Fruit fly (Drosophila melanogaster) whole organism, embryonic: ENCODE data around the gene CG4594.

Experiments
- B-H2 ChIP-seq: fragments of 200-800 bp; sonication (Bioruptor generic); optimal IDR thresholded peaks from 2 replicates; lab custom pipeline; 2018; ENCODE audit warnings: missing biosample characterization, mild to moderate bottlenecking, missing genetic modification characterization
- CG10543 ChIP-seq: fragments of 200-800 bp; sonication (Bioruptor generic); optimal IDR thresholded peaks from 3 replicates; lab custom pipeline; 2017; ENCODE audit warnings: missing biosample characterization, mild to moderate bottlenecking, missing genetic modification characterization, moderate library complexity
- CG10565 ChIP-seq: fragments of 200-800 bp; sonication (Bioruptor generic); optimal IDR thresholded peaks from 3 replicates; lab custom pipeline; 2016; ENCODE audit warnings: missing biosample characterization, mild to moderate bottlenecking, missing genetic modification characterization
- CG12155 ChIP-seq: fragments of 200-800 bp; sonication (Bioruptor generic); optimal IDR thresholded peaks from 3 replicates; lab custom pipeline; 2016; ENCODE audit warnings: missing biosample characterization, missing genetic modification characterization
- CG15696 ChIP-seq: fragments of 200-800 bp; sonication (Bioruptor generic); optimal IDR thresholded peaks from 2 replicates; lab custom pipeline; 2019; ENCODE audit warnings: missing biosample characterization, mild to moderate bottlenecking, missing genetic modification characterization, moderate library complexity
- CG16779 ChIP-seq: fragments of 200-800 bp; sonication (Bioruptor generic); IDR thresholded peaks from 2 replicates; pipeline ENCODE4 v1.3.6; 2022; ENCODE audit warnings: missing biosample characterization, missing genetic modification characterization
- CG16813 ChIP-seq: fragments of 200-800 bp; sonication (Bioruptor generic); IDR thresholded peaks from 3 replicates; pipeline ENCODE4 v1.3.6; 2022; ENCODE audit warnings: missing biosample characterization, missing genetic modification characterization; ENCODE audit not compliant: partially characterized antibody
- CG1832 ChIP-seq: fragments of 200-800 bp; sonication (Bioruptor generic); optimal IDR thresholded peaks from 2 replicates; lab custom pipeline; 2017; ENCODE audit warnings: missing biosample characterization, mild to moderate bottlenecking, missing genetic modification characterization, inconsistent platforms
- CG31224 ChIP-seq: fragments of 200-800 bp; sonication (Bioruptor generic); IDR thresholded peaks from 2 replicates; pipeline ENCODE4 v1.3.6; 2022; ENCODE audit warnings: missing biosample characterization, missing genetic modification characterization
- CG32767 ChIP-seq: fragments of 200-800 bp; sonication (Bioruptor generic); IDR thresholded peaks from 2 replicates; pipeline ENCODE4 v1.3.6; 2022; ENCODE audit warnings: missing biosample characterization, missing genetic modification characterization
- CG3281 ChIP-seq: fragments of 200-800 bp; sonication (Bioruptor generic); optimal IDR thresholded peaks from 3 replicates; lab custom pipeline; 2017; ENCODE audit warnings: missing biosample characterization, mild to moderate bottlenecking, missing genetic modification characterization
- CG3847 ChIP-seq: fragments of 200-800 bp; sonication (Bioruptor generic); IDR thresholded peaks from 2 replicates; pipeline ENCODE4 v1.3.6; 2022; ENCODE audit warnings: missing biosample characterization, missing genetic modification characterization
- CG6813 ChIP-seq: fragments of 200-800 bp; sonication (Bioruptor generic); optimal IDR thresholded peaks from 2 replicates; lab custom pipeline; 2017; ENCODE audit warnings: missing biosample characterization, missing genetic modification characterization, mild to moderate bottlenecking, moderate library complexity, missing genetic modification reagents
- CG7928 ChIP-seq: fragments of 200-800 bp; sonication (Bioruptor generic); optimal IDR thresholded peaks from 2 replicates; lab custom pipeline; 2017; ENCODE audit warnings: missing biosample characterization, mild to moderate bottlenecking, missing genetic modification characterization
- CG8281 ChIP-seq: fragments of 200-800 bp; sonication (Bioruptor generic); optimal IDR thresholded peaks from 2 replicates; lab custom pipeline; 2018; ENCODE audit warnings: missing biosample characterization, mild to moderate bottlenecking, missing genetic modification characterization, moderate library complexity
- CG8478 ChIP-seq: fragments of >200 bp; optimal IDR thresholded peaks from 2 replicates; lab custom pipeline; 2018
- CG9727 ChIP-seq: fragments of 200-800 bp; sonication (Bioruptor generic); optimal IDR thresholded peaks from 3 replicates; lab custom pipeline; 2017; ENCODE audit warnings: missing biosample characterization, mild to moderate bottlenecking, missing genetic modification characterization
- Camta ChIP-seq: fragments of 200-800 bp; sonication (Bioruptor generic); optimal IDR thresholded peaks from 2 replicates; lab custom pipeline; 2016; ENCODE audit warnings: missing biosample characterization, missing genetic modification characterization
- D19B ChIP-seq: fragments of 200-800 bp; sonication (Bioruptor generic); optimal IDR thresholded peaks from 2 replicates; lab custom pipeline; 2017; ENCODE audit warnings: missing biosample characterization, mild to moderate bottlenecking, missing genetic modification characterization
- Dad ChIP-seq: fragments of 200-800 bp; sonication (Bioruptor generic); optimal IDR thresholded peaks from 3 replicates; lab custom pipeline; 2016; ENCODE audit warnings: missing biosample characterization, missing genetic modification characterization
- Dbx ChIP-seq: fragments of 200-800 bp; sonication (Bioruptor generic); IDR thresholded peaks from 3 replicates; pipeline ENCODE4 v1.3.6; 2022; ENCODE audit warnings: missing biosample characterization, missing genetic modification characterization
- Ets65A ChIP-seq: fragments of 200-800 bp; sonication (Bioruptor generic); peaks from one replicate; lab custom pipeline; 2016; ENCODE audit warnings: missing biosample characterization, missing genetic modification characterization
- Gsc ChIP-seq: fragments of 200-800 bp; sonication (Bioruptor generic); IDR thresholded peaks from 2 replicates; pipeline ENCODE4 v1.3.6; 2022; ENCODE audit warnings: missing biosample characterization, missing genetic modification characterization
- HmgD ChIP-seq: fragments of 200-800 bp; sonication (Bioruptor generic); optimal IDR thresholded peaks from 3 replicates; lab custom pipeline; 2016; ENCODE audit warnings: missing biosample characterization, missing genetic modification characterization
- Hr51 ChIP-seq, 2 experiments: fragments of 200-800 bp; sonication (Bioruptor generic); optimal IDR thresholded peaks; 2 replicates in 1 of 2; 3 replicates in 1 of 2; lab custom pipeline; 2016 to 2018; ENCODE audit warnings: missing biosample characterization in 2 of 2, missing genetic modification characterization in 2 of 2, mild to moderate bottlenecking in 1 of 2, moderate library complexity in 1 of 2
- MBD-R2 ChIP-seq: fragments of 200-800 bp; sonication (Bioruptor generic); IDR thresholded peaks from 2 replicates; pipeline ENCODE4 v1.3.6; 2022; ENCODE audit warnings: missing biosample characterization, missing genetic modification characterization
- Neu2 ChIP-seq: fragments of 200-800 bp; sonication (Bioruptor generic); optimal IDR thresholded peaks from 3 replicates; lab custom pipeline; 2016; ENCODE audit warnings: missing biosample characterization, missing genetic modification characterization, borderline replicate concordance
- Sox102F ChIP-seq: fragments of 200-800 bp; sonication (Bioruptor generic); optimal IDR thresholded peaks from 2 replicates; lab custom pipeline; 2018; ENCODE audit warnings: missing biosample characterization, mild to moderate bottlenecking, missing genetic modification characterization, moderate library complexity
- Trl ChIP-seq, 3 experiments: fragments of >200 bp in 2 of 3; fragments of 200-800 bp in 1 of 3; sonication (Bioruptor generic) in 1 of 3; optimal IDR thresholded peaks; 2 replicates in 1 of 3; 3 replicates in 2 of 3; lab custom pipeline; 2016 to 2017; ENCODE audit warnings: missing biosample characterization in 1 of 3, missing genetic modification characterization in 1 of 3
- Vsx1 ChIP-seq: fragments of 200-800 bp; sonication (Bioruptor generic); optimal IDR thresholded peaks from 2 replicates; lab custom pipeline; 2017; ENCODE audit warnings: missing biosample characterization, mild to moderate bottlenecking, missing genetic modification characterization, missing genetic modification reagents
- al ChIP-seq: fragments of 200-800 bp; sonication (Bioruptor generic); IDR thresholded peaks from 2 replicates; pipeline ENCODE4 v1.3.6; 2022; ENCODE audit warnings: missing biosample characterization, missing genetic modification characterization
- cad ChIP-seq: fragments of >200 bp; optimal IDR thresholded peaks from 2 replicates; lab custom pipeline; 2017; ENCODE audit warnings: missing biosample characterization, missing genetic modification characterization
- chn ChIP-seq: fragments of 200-800 bp; sonication (Bioruptor generic); optimal IDR thresholded peaks from 2 replicates; lab custom pipeline; 2016; ENCODE audit warnings: missing biosample characterization, missing genetic modification characterization
- ems ChIP-seq: fragments of 200-800 bp; sonication (Bioruptor generic); optimal IDR thresholded peaks from 3 replicates; lab custom pipeline; 2016; ENCODE audit warnings: missing biosample characterization, missing genetic modification characterization
- ewg ChIP-seq: fragments of 200-800 bp; sonication (Bioruptor generic); optimal IDR thresholded peaks from 3 replicates; lab custom pipeline; 2017; ENCODE audit warnings: mild to moderate bottlenecking, missing biosample characterization, missing genetic modification reagents, missing genetic modification characterization
- fd102C ChIP-seq: fragments of 200-800 bp; sonication (Bioruptor generic); optimal IDR thresholded peaks from 2 replicates; lab custom pipeline; 2018; ENCODE audit warnings: missing biosample characterization, mild to moderate bottlenecking, missing genetic modification characterization, moderate library complexity
- fd3F ChIP-seq: fragments of 200-800 bp; sonication (Bioruptor generic); optimal IDR thresholded peaks from 2 replicates; lab custom pipeline; 2018; ENCODE audit warnings: missing biosample characterization, mild to moderate bottlenecking, missing genetic modification characterization, moderate library complexity
- fu2 ChIP-seq: fragments of 200-800 bp; sonication (Bioruptor generic); optimal IDR thresholded peaks from 2 replicates; lab custom pipeline; 2016; ENCODE audit warnings: missing biosample characterization, missing genetic modification characterization
- gt ChIP-seq: fragments of 200-800 bp; sonication (Bioruptor generic); IDR thresholded peaks from 2 replicates; pipeline ENCODE4 v1.3.6; 2022; ENCODE audit warnings: missing biosample characterization, missing genetic modification characterization
- h ChIP-seq: fragments of >200 bp; optimal IDR thresholded peaks from 2 replicates; lab custom pipeline; 2017
- her ChIP-seq: fragments of 200-800 bp; sonication (Bioruptor generic); optimal IDR thresholded peaks from 2 replicates; lab custom pipeline; 2016; ENCODE audit warnings: missing biosample characterization, missing genetic modification characterization
- ind ChIP-seq: fragments of 200-800 bp; sonication (Bioruptor generic); optimal IDR thresholded peaks from 3 replicates; lab custom pipeline; 2016; ENCODE audit warnings: missing biosample characterization, missing genetic modification characterization
- inv ChIP-seq: fragments of 200-800 bp; sonication (Bioruptor generic); IDR thresholded peaks from 2 replicates; pipeline ENCODE4 v1.3.6; 2022; ENCODE audit warnings: missing biosample characterization, missing genetic modification characterization; ENCODE audit not compliant: partially characterized antibody
- lab ChIP-seq: fragments of 200-800 bp; sonication (Bioruptor generic); optimal IDR thresholded peaks from 3 replicates; lab custom pipeline; 2017; ENCODE audit warnings: missing biosample characterization, missing genetic modification characterization, mild to moderate bottlenecking, moderate library complexity, missing genetic modification reagents
- maf-S ChIP-seq: fragments of 200-800 bp; sonication (Bioruptor generic); optimal IDR thresholded peaks from 2 replicates; lab custom pipeline; 2016; ENCODE audit warnings: missing biosample characterization, missing genetic modification characterization
- pb ChIP-seq: fragments of 200-800 bp; sonication (Bioruptor generic); optimal IDR thresholded peaks from 3 replicates; lab custom pipeline; 2016; ENCODE audit warnings: missing biosample characterization, missing genetic modification characterization
- scrt ChIP-seq: fragments of 200-800 bp; sonication (Bioruptor generic); optimal IDR thresholded peaks from 2 replicates; lab custom pipeline; 2018; ENCODE audit warnings: missing biosample characterization, mild to moderate bottlenecking, missing genetic modification characterization, moderate library complexity
- sd ChIP-seq: fragments of 200-800 bp; sonication (Bioruptor generic); optimal IDR thresholded peaks from 3 replicates; lab custom pipeline; 2018; ENCODE audit warnings: missing biosample characterization, mild to moderate bottlenecking, missing genetic modification characterization, moderate library complexity
- shn ChIP-seq: fragments of 200-800 bp; sonication (Bioruptor generic); optimal IDR thresholded peaks from 3 replicates; lab custom pipeline; 2016; ENCODE audit warnings: missing biosample characterization, missing genetic modification characterization
- sima ChIP-seq: fragments of 200-800 bp; sonication (Bioruptor generic); optimal IDR thresholded peaks from 2 replicates; lab custom pipeline; 2016; ENCODE audit warnings: missing biosample characterization, missing genetic modification characterization
- toy ChIP-seq: fragments of 200-800 bp; sonication (Bioruptor generic); IDR thresholded peaks from 2 replicates; pipeline ENCODE4 v1.3.6; 2022; ENCODE audit warnings: missing biosample characterization, missing genetic modification characterization
- wek ChIP-seq: fragments of 200-800 bp; sonication (Bioruptor generic); optimal IDR thresholded peaks from 3 replicates; lab custom pipeline; 2018; ENCODE audit warnings: missing biosample characterization, mild to moderate bottlenecking, missing genetic modification characterization, moderate library complexity

The CG4594 gene

DNA sequence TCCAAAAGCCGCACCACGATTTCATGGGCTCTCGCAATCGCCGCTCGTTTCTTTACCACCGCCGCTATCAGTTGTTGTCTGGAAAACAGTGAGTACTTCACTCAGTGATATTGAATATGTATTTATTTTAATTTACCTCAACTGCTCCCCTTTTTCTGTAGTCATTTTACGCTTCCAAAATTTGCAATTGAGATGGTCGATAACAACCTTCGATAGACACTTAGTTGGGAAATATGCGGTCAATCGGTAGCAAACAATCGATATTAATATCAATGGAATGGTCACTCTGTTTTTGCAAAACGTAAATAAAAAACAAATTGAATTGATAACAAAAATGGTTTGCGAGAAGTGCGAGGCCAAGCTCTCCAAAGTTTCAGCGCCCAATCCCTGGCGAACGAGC lies 29.4 kb upstream of the CG4594 start, which contains the start of the genes CG34183 and CG4537 (continued):
- no peak for TF ChIP-seq ewg (GFP tag; lab: Kevin White, UChicago)
- no peak for TF ChIP-seq CG10565 (GFP tag; lab: Kevin White, UChicago)
- no peak for TF ChIP-seq CG7928 (GFP tag; lab: Kevin White, UChicago)
- no peak for TF ChIP-seq Gsc (GFP tag; lab: Robert Waterston, UW)
- TF ChIP-seq scrt (GFP tag; lab: Kevin White, UChicago) = no peak
- no peak for TF ChIP-seq Neu2 (GFP tag; lab: Kevin White, UChicago)
- TF ChIP-seq chn (GFP tag; lab: Kevin White, UChicago) = no peak
- TF ChIP-seq sima (GFP tag; lab: Kevin White, UChicago) = no peak
- TF ChIP-seq fd102C (GFP tag; lab: Kevin White, UChicago) = no peak
- TF ChIP-seq CG9727 = no peak
- TF ChIP-seq ind (GFP tag; lab: Kevin White, UChicago) = no peak
- no peak for TF ChIP-seq Vsx1 (GFP tag; lab: Kevin White, UChicago)
- no peak for TF ChIP-seq Ets65A (GFP tag; lab: Kevin White, UChicago)
- TF ChIP-seq cad (GFP tag; lab: Kevin White, UChicago) = no peak
- TF ChIP-seq Sox102F (GFP tag; lab: Kevin White, UChicago) = no peak
- peak; percentile 89 for TF ChIP-seq CG16813 (GFP tag; lab: Robert Waterston, UW)
- peak; percentile 11 for TF ChIP-seq Dad (GFP tag; lab: Kevin White, UChicago)
- TF ChIP-seq HmgD (GFP tag; lab: Kevin White, UChicago) = no peak
- TF ChIP-seq gt (GFP tag; lab: Robert Waterston, UW) = no peak
- TF ChIP-seq CG3281 (GFP tag; lab: Kevin White, UChicago) = no peak
- TF ChIP-seq CG8281 (tag; lab: Kevin White, UChicago) = no peak
- no peak for TF ChIP-seq CG1832 (GFP tag; lab: Kevin White, UChicago)
- no peak for TF ChIP-seq ems (GFP tag; lab: Kevin White, UChicago)
- no peak for TF ChIP-seq toy (GFP tag; lab: Robert Waterston, UW)
- no peak for TF ChIP-seq maf-S (GFP tag; lab: Kevin White, UChicago)
- peak; percentile 3 for TF ChIP-seq her
- TF ChIP-seq CG8478 (lab: Kevin White, UChicago) = no peak
- TF ChIP-seq CG16779 (GFP tag; lab: Robert Waterston, UW) = no peak
- TF ChIP-seq shn (GFP tag; lab: Kevin White, UChicago) = no peak
- no peak for TF ChIP-seq CG31224 (GFP tag; lab: Robert Waterston, UW)
- peak; percentile 82 for TF ChIP-seq sd (tag; lab: Kevin White, UChicago)
- no peak for TF ChIP-seq Trl (optimal IDR thresholded peaks at IDR 0.05; lab: Kevin White, UChicago)
- TF ChIP-seq Trl (GFP tag; optimal IDR thresholded peaks at IDR 0.05; lab: Kevin White, UChicago) = no peak
- TF ChIP-seq MBD-R2 (GFP tag; lab: Robert Waterston, UW) = peak; percentile 94
- TF ChIP-seq CG3847 (GFP tag; lab: Robert Waterston, UW) = no peak
- no peak for TF ChIP-seq CG12155
- TF ChIP-seq fd3F (GFP tag; lab: Kevin White, UChicago) = no peak
- no peak for TF ChIP-seq wek
- TF ChIP-seq B-H2 = no peak
- peak; percentile 77 for TF ChIP-seq inv (GFP tag; lab: Robert Waterston, UW)
- no peak for TF ChIP-seq Hr51 (GFP tag; optimal IDR thresholded peaks at IDR 0.05; lab: Kevin White, UChicago)
- no peak for TF ChIP-seq lab (GFP tag; lab: Kevin White, UChicago)
- TF ChIP-seq CG15696 (tag; lab: Kevin White, UChicago) = no peak
- no peak for TF ChIP-seq al (GFP tag; lab: Robert Waterston, UW)
- no peak for TF ChIP-seq h
- no peak for TF ChIP-seq fu2
- TF ChIP-seq CG32767 = no peak
- no peak for TF ChIP-seq pb
- no peak for TF ChIP-seq CG10543 (GFP tag; lab: Kevin White, UChicago)
- TF ChIP-seq Camta (GFP tag; lab: Kevin White, UChicago) = no peak
- no peak for TF ChIP-seq Dbx (GFP tag; lab: Robert Waterston, UW)
- TF ChIP-seq D19B = no peak
- no peak for TF ChIP-seq CG6813 (GFP tag; lab: Kevin White, UChicago)
